1 fruit fly cellular context compared by ENCODE assay signal in genomic region chrX:19479869-19480326, dm6.
TF ChIP-seq lines count a peak whose summit lies in the region.

Naa15-16 (plus strand) TSS chrX:19479984.
mRpS14 (minus strand) TSS chrX:19480238.

TF ChIP-seq in whole organism, embryonic, 481 proteins besides CTCF, POLR2A, EP300 and RAD21 (continued from another document):
- TF ChIP-seq CG16813 (GFP tag; IDR thresholded peaks at IDR 0.05; lab: Robert Waterston, UW; ENCODE audit: partially characterized antibody) (peak; percentile 47; the same call in 2 of the 3 replicates), HmgZ (tag; optimal IDR thresholded peaks at IDR 0.05; lab: Kevin White, UChicago) (peak; percentile 32), trem (tag; optimal IDR thresholded peaks at IDR 0.05; lab: Kevin White, UChicago) (peak; percentile 47), CG34422 (GFP tag; IDR thresholded peaks at IDR 0.05; lab: Robert Waterston, UW) (no peak), wek (GFP tag; optimal IDR thresholded peaks at IDR 0.05; lab: Kevin White, UChicago) (no peak), Jarid2 (GFP tag; optimal IDR thresholded peaks at IDR 0.05; lab: Kevin White, UChicago) (no peak), gcm (GFP tag; optimal IDR thresholded peaks at IDR 0.05; lab: Kevin White, UChicago) (no peak), Vsx1 (GFP tag; optimal IDR thresholded peaks at IDR 0.05; lab: Kevin White, UChicago) (no peak), CG9437 (GFP tag; optimal IDR thresholded peaks at IDR 0.05; lab: Kevin White, UChicago) (peak; percentile 18), cg (GFP tag; optimal IDR thresholded peaks at IDR 0.05; lab: Kevin White, UChicago) (peak; percentile 92), Scr (GFP tag; IDR thresholded peaks at IDR 0.05; lab: Robert Waterston, UW; ENCODE audit: partially characterized antibody) (peak; percentile 59), vfl (GFP tag; optimal IDR thresholded peaks at IDR 0.05; lab: Kevin White, UChicago) (no peak), hbn (GFP tag; IDR thresholded peaks at IDR 0.05; lab: Robert Waterston, UW; ENCODE audit: partially characterized antibody) (peak; percentile 29; the same call in 1 of the 2 replicates), CG7963 (GFP tag; IDR thresholded peaks at IDR 0.05; lab: Robert Waterston, UW; ENCODE audit: partially characterized antibody) (0 out of 3 replicates have a peak, but pooled peaks have one; percentile 20), danr (GFP tag; IDR thresholded peaks at IDR 0.05; lab: Robert Waterston, UW) (no peak), sd (tag; optimal IDR thresholded peaks at IDR 0.05; lab: Kevin White, UChicago) (no peak), HLHmδ (GFP tag; optimal IDR thresholded peaks at IDR 0.05; lab: Kevin White, UChicago) (peak; percentile 24), CG7271 (tag; optimal IDR thresholded peaks at IDR 0.05; lab: Kevin White, UChicago) (no peak), inv (GFP tag; IDR thresholded peaks at IDR 0.05; lab: Robert Waterston, UW; ENCODE audit: partially characterized antibody) (peak; percentile 39; the same call in 1 of the 2 replicates), Pdp1 (GFP tag; optimal IDR thresholded peaks at IDR 0.05; lab: Kevin White, UChicago) (peak in 1 of 2 experiments; percentile 99), CG34224 (GFP tag; IDR thresholded peaks at IDR 0.05; lab: Robert Waterston, UW; ENCODE audit: partially characterized antibody) (peak; percentile 70), Dref (GFP tag; IDR thresholded peaks at IDR 0.05; lab: Robert Waterston, UW) (peak; percentile 58), Tbp (GFP tag; optimal IDR thresholded peaks at IDR 0.05; lab: Kevin White, UChicago) (peak; percentile 9), CG6791 (GFP tag; IDR thresholded peaks at IDR 0.05; lab: Robert Waterston, UW; ENCODE audit: partially characterized antibody) (peak; percentile 61; the same call in 2 of the 3 replicates), pfk (GFP tag; optimal IDR thresholded peaks at IDR 0.05; lab: Kevin White, UChicago) (no peak), E2f2 (GFP tag; IDR thresholded peaks at IDR 0.05; lab: Robert Waterston, UW) (peak; percentile 86), CG13287 (GFP tag; IDR thresholded peaks at IDR 0.05; lab: Robert Waterston, UW; ENCODE audit: partially characterized antibody) (peak; percentile 51; the same call in 1 of the 2 replicates), YL-1 (GFP tag; optimal IDR thresholded peaks at IDR 0.05; lab: Kevin White, UChicago) (peak; percentile 60), nerfin-2 (GFP tag; IDR thresholded peaks at IDR 0.05; lab: Robert Waterston, UW; ENCODE audit: partially characterized antibody) (peak; percentile 61; the same call in 1 of the 2 replicates), ewg (GFP tag; optimal IDR thresholded peaks at IDR 0.05; lab: Kevin White, UChicago) (peak; percentile 20), CG2116 (GFP tag; optimal IDR thresholded peaks at IDR 0.05; lab: Kevin White, UChicago) (peak; percentile 43), Deaf1 (tag; optimal IDR thresholded peaks at IDR 0.05; lab: Kevin White, UChicago) (peak; percentile 51), CG5180 (GFP tag; optimal IDR thresholded peaks at IDR 0.05; lab: Kevin White, UChicago) (no peak), lmd (GFP tag; IDR thresholded peaks at IDR 0.05; lab: Robert Waterston, UW) (no peak), gfzf (GFP tag; optimal IDR thresholded peaks at IDR 0.05; lab: Kevin White, UChicago) (peak; percentile 14), CG12659 (GFP tag; optimal IDR thresholded peaks at IDR 0.05; lab: Kevin White, UChicago) (peak; percentile 67), Abd-B (GFP tag; optimal IDR thresholded peaks at IDR 0.05; lab: Kevin White, UChicago) (no peak), Usf (GFP tag; optimal IDR thresholded peaks at IDR 0.05; lab: Kevin White, UChicago) (no peak), Adf1 (GFP tag; IDR thresholded peaks at IDR 0.05; lab: Robert Waterston, UW) (peak; percentile 28), CG9797 (GFP tag; optimal IDR thresholded peaks at IDR 0.05; lab: Kevin White, UChicago) (peak; percentile 28), Sry-δ (GFP tag; optimal IDR thresholded peaks at IDR 0.05; lab: Kevin White, UChicago) (peak; percentile 68), chinmo (GFP tag; IDR thresholded peaks at IDR 0.05; lab: Robert Waterston, UW; ENCODE audit: partially characterized antibody) (0 out of 4 replicates have a peak, but pooled peaks have one; percentile 69), CG1832 (GFP tag; optimal IDR thresholded peaks at IDR 0.05; lab: Kevin White, UChicago) (no peak), Ets65A (GFP tag; lab: Kevin White, UChicago) (no peak), Gug (GFP tag; IDR thresholded peaks at IDR 0.05; lab: Robert Waterston, UW) (no peak), crc (GFP tag; optimal IDR thresholded peaks at IDR 0.05; lab: Kevin White, UChicago) (no peak), ssp (GFP tag; IDR thresholded peaks at IDR 0.05; lab: Robert Waterston, UW) (no peak), sens (GFP tag; lab: Kevin White, UChicago) (no peak), insv (GFP tag; optimal IDR thresholded peaks at IDR 0.05; lab: Kevin White, UChicago) (no peak), CG8478 (optimal IDR thresholded peaks at IDR 0.05; lab: Kevin White, UChicago) (peak; percentile 75), hb (GFP tag; IDR thresholded peaks at IDR 0.05; lab: Robert Waterston, UW; ENCODE audit: partially characterized antibody) (peak; percentile 74; the same call in 2 of the 3 replicates), Lpt (GFP tag; optimal IDR thresholded peaks at IDR 0.05; lab: Kevin White, UChicago) (no peak), bab2 (GFP tag; optimal IDR thresholded peaks at IDR 0.05; lab: Kevin White, UChicago) (no peak), Myb (GFP tag; optimal IDR thresholded peaks at IDR 0.05; lab: Kevin White, UChicago) (peak; percentile 28), nmo (GFP tag; optimal IDR thresholded peaks at IDR 0.05; lab: Kevin White, UChicago) (peak; percentile 2), caup (GFP tag; optimal IDR thresholded peaks at IDR 0.05; lab: Kevin White, UChicago; ENCODE audit: severe bottlenecking) (no peak), kni (GFP tag; optimal IDR thresholded peaks at IDR 0.05; lab: Kevin White, UChicago) (no peak), CG17385 (GFP tag; optimal IDR thresholded peaks at IDR 0.05; lab: Kevin White, UChicago) (peak; percentile 87), CG14860 (GFP tag; IDR thresholded peaks at IDR 0.05; lab: Robert Waterston, UW; ENCODE audit: partially characterized antibody) (peak; percentile 42; the same call in 1 of the 3 replicates), CG17361 (GFP tag; IDR thresholded peaks at IDR 0.05; lab: Robert Waterston, UW) (no peak), CG11560 (tag; IDR thresholded peaks at IDR 0.05; lab: Robert Waterston, UW) (no peak), H2.0 (GFP tag; IDR thresholded peaks at IDR 0.05; lab: Robert Waterston, UW) (no peak), CG6854 (GFP tag; optimal IDR thresholded peaks at IDR 0.05; lab: Kevin White, UChicago) (no peak), unc-4 (GFP tag; IDR thresholded peaks at IDR 0.05; lab: Robert Waterston, UW; ENCODE audit: partially characterized antibody) (peak; percentile 47; the same call in 1 of the 2 replicates), MBD-R2 (GFP tag; IDR thresholded peaks at IDR 0.05; lab: Robert Waterston, UW) (peak; percentile 72), ATbp (GFP tag; optimal IDR thresholded peaks at IDR 0.05; lab: Kevin White, UChicago) (no peak), Atf3 (GFP tag; optimal IDR thresholded peaks at IDR 0.05; lab: Kevin White, UChicago) (no peak), CG17328 (GFP tag; IDR thresholded peaks at IDR 0.05; lab: Robert Waterston, UW) (no peak), CG2712 (tag; optimal IDR thresholded peaks at IDR 0.05; lab: Kevin White, UChicago) (no peak), so (GFP tag; IDR thresholded peaks at IDR 0.05; lab: Robert Waterston, UW) (no peak), HLH4C (GFP tag; IDR thresholded peaks at IDR 0.05; lab: Robert Waterston, UW; ENCODE audit: partially characterized antibody) (peak; percentile 75), mirr (GFP tag; optimal IDR thresholded peaks at IDR 0.05; lab: Kevin White, UChicago) (peak; percentile 2), vnd (GFP tag; IDR thresholded peaks at IDR 0.05; lab: Robert Waterston, UW; ENCODE audit: partially characterized antibody) (peak; percentile 50; the same call in 2 of the 3 replicates), zen2 (GFP tag; IDR thresholded peaks at IDR 0.05; lab: Robert Waterston, UW; ENCODE audit: partially characterized antibody) (no peak), fd96Cb (tag; optimal IDR thresholded peaks at IDR 0.05; lab: Kevin White, UChicago) (no peak), z (GFP tag; IDR thresholded peaks at IDR 0.05; lab: Robert Waterston, UW) (no peak), MESR4 (GFP tag; optimal IDR thresholded peaks at IDR 0.05; lab: Kevin White, UChicago) (peak; percentile 34), CG12071 (GFP tag; optimal IDR thresholded peaks at IDR 0.05; lab: Kevin White, UChicago) (no peak), amos (GFP tag; IDR thresholded peaks at IDR 0.05; lab: Robert Waterston, UW; ENCODE audit: partially characterized antibody) (peak; percentile 42; the same call in 1 of the 2 replicates), Ets97D (GFP tag; optimal IDR thresholded peaks at IDR 0.05; lab: Kevin White, UChicago) (peak; percentile 33), mld (GFP tag; IDR thresholded peaks at IDR 0.05; lab: Robert Waterston, UW; ENCODE audit: partially characterized antibody) (0 out of 3 replicates have a peak, but pooled peaks have one; percentile 23), BEAF-32 (GFP tag; optimal IDR thresholded peaks at IDR 0.05; lab: Kevin White, UChicago) (peak; percentile 71), CG15479 (GFP tag; optimal IDR thresholded peaks at IDR 0.05; lab: Kevin White, UChicago) (no peak), Rfx (GFP tag; IDR thresholded peaks at IDR 0.05; lab: Robert Waterston, UW) (no peak), pros (GFP tag; optimal IDR thresholded peaks at IDR 0.05; lab: Kevin White, UChicago) (no peak), Max (GFP tag; optimal IDR thresholded peaks at IDR 0.05; lab: Kevin White, UChicago) (peak; percentile 30), Elba2 (GFP tag; optimal IDR thresholded peaks at IDR 0.05; lab: Kevin White, UChicago) (no peak), tna (GFP tag; IDR thresholded peaks at IDR 0.05; lab: Robert Waterston, UW; ENCODE audit: partially characterized antibody) (peak; percentile 69; the same call in 1 of the 2 replicates), Nf-YA (GFP tag; IDR thresholded peaks at IDR 0.05; lab: Robert Waterston, UW) (no peak), sna (GFP tag; IDR thresholded peaks at IDR 0.05; lab: Robert Waterston, UW; ENCODE audit: partially characterized antibody) (0 out of 2 replicates have a peak, but pooled peaks have one; percentile 31), Fer1 (GFP tag; optimal IDR thresholded peaks at IDR 0.05; lab: Kevin White, UChicago) (peak; percentile 19), Sry-β (GFP tag; optimal IDR thresholded peaks at IDR 0.05; lab: Kevin White, UChicago) (no peak), CG3995 (GFP tag; optimal IDR thresholded peaks at IDR 0.05; lab: Kevin White, UChicago) (no peak), repo (GFP tag; optimal IDR thresholded peaks at IDR 0.05; lab: Kevin White, UChicago) (no peak), CG9609 (GFP tag; optimal IDR thresholded peaks at IDR 0.05; lab: Kevin White, UChicago) (no peak), CG18011 (GFP tag; optimal IDR thresholded peaks at IDR 0.05; lab: Kevin White, UChicago) (no peak), CG14710 (tag; optimal IDR thresholded peaks at IDR 0.05; lab: Kevin White, UChicago) (peak; percentile 46), CG30020 (tag; optimal IDR thresholded peaks at IDR 0.05; lab: Kevin White, UChicago) (peak; percentile 16), CG18262 (tag; optimal IDR thresholded peaks at IDR 0.05; lab: Kevin White, UChicago) (no peak), CG17186 (GFP tag; optimal IDR thresholded peaks at IDR 0.05; lab: Kevin White, UChicago) (peak; percentile 79), Med (GFP tag; lab: Kevin White, UChicago) (peak; percentile 41), Fer3 (tag; optimal IDR thresholded peaks at IDR 0.05; lab: Kevin White, UChicago) (no peak), Nf-YC (tag; optimal IDR thresholded peaks at IDR 0.05; lab: Kevin White, UChicago) (no peak), dmrt99B (tag; optimal IDR thresholded peaks at IDR 0.05; lab: Kevin White, UChicago) (no peak), Bgb (GFP tag; IDR thresholded peaks at IDR 0.05; lab: Robert Waterston, UW; ENCODE audit: partially characterized antibody) (peak; percentile 19; the same call in 1 of the 2 replicates), pzg (GFP tag; optimal IDR thresholded peaks at IDR 0.05; lab: Kevin White, UChicago) (peak; percentile 84), vvl (GFP tag; IDR thresholded peaks at IDR 0.05; lab: Robert Waterston, UW) (peak; percentile 34; the same call in 1 of the 2 replicates), Dp (GFP tag; optimal IDR thresholded peaks at IDR 0.05; lab: Kevin White, UChicago) (peak; percentile 79), crp (GFP tag; optimal IDR thresholded peaks at IDR 0.05; lab: Kevin White, UChicago) (peak; percentile 52 to 90), her (GFP tag; optimal IDR thresholded peaks at IDR 0.05; lab: Kevin White, UChicago) (no peak), CG7357 (GFP tag; IDR thresholded peaks at IDR 0.05; lab: Robert Waterston, UW) (peak; percentile 79), D19A (tag; optimal IDR thresholded peaks at IDR 0.05; lab: Kevin White, UChicago) (no peak), Doc3 (GFP tag; IDR thresholded peaks at IDR 0.05; lab: Robert Waterston, UW; ENCODE audit: partially characterized antibody) (0 out of 3 replicates have a peak, but pooled peaks have one; percentile 25)
